Worm (Caenorhabditis elegans): Measurements from ENCODE around the gene col-174.

col-174 gene

ce11 chrX:7590756-7591155, 44.1 kb downstream of the col-174 start:
- TF ChIP-seq pat-9 (tag; optimal IDR thresholded peaks at IDR 0.05): no peak
- no peak for TF ChIP-seq ceh-24 (tag; optimal IDR thresholded peaks at IDR 0.05)
- TF ChIP-seq ceh-45 (GFP tag; IDR thresholded peaks at IDR 0.05): no peak
- TF ChIP-seq C08G9.2 (tag; optimal IDR thresholded peaks at IDR 0.05): no peak
- no peak for TF ChIP-seq rnt-1 (tag; optimal IDR thresholded peaks at IDR 0.05)
- TF ChIP-seq tbx-2 (tag; optimal IDR thresholded peaks at IDR 0.05): no peak
- no peak for TF ChIP-seq ref-2 (tag; optimal IDR thresholded peaks at IDR 0.05)
- TF ChIP-seq lim-6 (tag; optimal IDR thresholded peaks at IDR 0.05): no peak
- no peak for TF ChIP-seq ttx-3 (tag; optimal IDR thresholded peaks at IDR 0.05)
- TF ChIP-seq tbx-7 (tag; optimal IDR thresholded peaks at IDR 0.05): no peak
- TF ChIP-seq T23F11.4 (GFP tag; optimal IDR thresholded peaks at IDR 0.05): no peak
- TF ChIP-seq hlh-15 (tag; optimal IDR thresholded peaks at IDR 0.05): no peak
- no peak for TF ChIP-seq elt-2 (tag; optimal IDR thresholded peaks at IDR 0.05)
- no peak for TF ChIP-seq eyg-1 (tag; optimal IDR thresholded peaks at IDR 0.05)
- TF ChIP-seq Y22D7AL.16 (tag; optimal IDR thresholded peaks at IDR 0.05): no peak
- TF ChIP-seq hlh-13 (GFP tag; optimal IDR thresholded peaks at IDR 0.05): no peak
- no peak for TF ChIP-seq unc-3 (GFP tag; conservative IDR thresholded peaks at IDR 0.05)
- no peak for TF ChIP-seq unc-3 (tag; optimal IDR thresholded peaks at IDR 0.05)
- TF ChIP-seq unc-42 (tag; optimal IDR thresholded peaks at IDR 0.05): no peak

- no peak for TF ChIP-seq pag-3 (tag; optimal IDR thresholded peaks at IDR 0.05; ENCODE audit: borderline replicate concordance)
- TF ChIP-seq syd-9 (tag; optimal IDR thresholded peaks at IDR 0.05): no peak
- no peak for TF ChIP-seq rnt-1 (tag; optimal IDR thresholded peaks at IDR 0.05)
- no peak for TF ChIP-seq pros-1 (tag; optimal IDR thresholded peaks at IDR 0.05)
- TF ChIP-seq zip-5 (tag; optimal IDR thresholded peaks at IDR 0.05): no peak
- TF ChIP-seq hlh-30 (tag; optimal IDR thresholded peaks at IDR 0.05; ENCODE audit: insufficient read depth): no peak
- TF ChIP-seq pat-9 (tag; optimal IDR thresholded peaks at IDR 0.05): no peak
Observed at ce11 chrX:7593931-7594544, 47.4 kb downstream of the col-174 start.

ce11 chrX:7596029-7596428, 49.4 kb downstream of the col-174 start:
- TF ChIP-seq eyg-1 (tag; optimal IDR thresholded peaks at IDR 0.05): no peak
- TF ChIP-seq madf-2 (tag; optimal IDR thresholded peaks at IDR 0.05): no peak
- no peak for TF ChIP-seq ets-4 (tag; optimal IDR thresholded peaks at IDR 0.05)
- TF ChIP-seq ceh-2 (tag; optimal IDR thresholded peaks at IDR 0.05): no peak
- no peak for TF ChIP-seq ceh-34 (tag; optimal IDR thresholded peaks at IDR 0.05)
- no peak for TF ChIP-seq ceh-14 (tag; optimal IDR thresholded peaks at IDR 0.05)
- no peak for TF ChIP-seq T23F11.4 (GFP tag; optimal IDR thresholded peaks at IDR 0.05)
- no peak for TF ChIP-seq pha-4 (tag; optimal IDR thresholded peaks at IDR 0.05)
- TF ChIP-seq ceh-31 (tag; optimal IDR thresholded peaks at IDR 0.05): no peak
- no peak for TF ChIP-seq ref-2 (tag; optimal IDR thresholded peaks at IDR 0.05)

ce11 chrX:7596627-7597026, 50.0 kb downstream of the col-174 start, which contains the start of gene C44E12.1:
TSS of gene C44E12.1 (plus strand) at chrX:7596927.
- TF ChIP-seq hlh-30 (tag; optimal IDR thresholded peaks at IDR 0.05; ENCODE audit: insufficient read depth): no peak
- TF ChIP-seq ceh-14 (tag; optimal IDR thresholded peaks at IDR 0.05): no peak
- no peak for TF ChIP-seq hlh-6 (tag; optimal IDR thresholded peaks at IDR 0.05)
- TF ChIP-seq C08G9.2 (tag; optimal IDR thresholded peaks at IDR 0.05): no peak
- TF ChIP-seq lin-11 (tag; optimal IDR thresholded peaks at IDR 0.05): no peak
- TF ChIP-seq dve-1 (tag; optimal IDR thresholded peaks at IDR 0.05): no peak
- no peak for TF ChIP-seq ceh-18 (tag; optimal IDR thresholded peaks at IDR 0.05)
- no peak for TF ChIP-seq fax-1 (tag; optimal IDR thresholded peaks at IDR 0.05)
- no peak for TF ChIP-seq nhr-232 (tag; optimal IDR thresholded peaks at IDR 0.05)
- no peak for TF ChIP-seq ceh-2 (tag; optimal IDR thresholded peaks at IDR 0.05)
- no peak for TF ChIP-seq ceh-24 (tag; optimal IDR thresholded peaks at IDR 0.05)
- TF ChIP-seq ama-1 (optimal IDR thresholded peaks at IDR 0.05): no peak
- no peak for TF ChIP-seq pax-1 (tag; optimal IDR thresholded peaks at IDR 0.05)
- no peak for TF ChIP-seq rnt-1 (tag; optimal IDR thresholded peaks at IDR 0.05)
- TF ChIP-seq Y22D7AL.16 (tag; optimal IDR thresholded peaks at IDR 0.05): no peak
- no peak for TF ChIP-seq K02D7.2 (tag; optimal IDR thresholded peaks at IDR 0.05)
